Fruit fly (Drosophila melanogaster): ENCODE measurements around the gene Spp.

Gene Spp

dm6 chr2L:497657-498473, 46.6 kb downstream of the Spp start (continued):
- no peak for TF ChIP-seq kni (GFP tag; optimal IDR thresholded peaks at IDR 0.05)
- peak; percentile 57 for TF ChIP-seq cwo (GFP tag; optimal IDR thresholded peaks at IDR 0.05)
- no peak for TF ChIP-seq Mrtf (GFP tag; IDR thresholded peaks at IDR 0.05)
- TF ChIP-seq Hmx (GFP tag; optimal IDR thresholded peaks at IDR 0.05), result no peak
- no peak for TF ChIP-seq nom (GFP tag; optimal IDR thresholded peaks at IDR 0.05)
- TF ChIP-seq B-H2 (GFP tag; optimal IDR thresholded peaks at IDR 0.05), result no peak
- TF ChIP-seq D19B (GFP tag; optimal IDR thresholded peaks at IDR 0.05), result no peak
- TF ChIP-seq dpn (GFP tag; optimal IDR thresholded peaks at IDR 0.05), result peak in 1 of 2 experiments; percentile 9
- no peak for TF ChIP-seq pum (GFP tag; optimal IDR thresholded peaks at IDR 0.05)
- TF ChIP-seq hb (GFP tag; IDR thresholded peaks at IDR 0.05; ENCODE audit: partially characterized antibody), result no peak
- TF ChIP-seq CG17568 (GFP tag; optimal IDR thresholded peaks at IDR 0.05), result no peak
- TF ChIP-seq yki (optimal IDR thresholded peaks at IDR 0.05), result no peak
- no peak for TF ChIP-seq CG12769 (tag; optimal IDR thresholded peaks at IDR 0.05)
- no peak for TF ChIP-seq amos (GFP tag; IDR thresholded peaks at IDR 0.05; ENCODE audit: partially characterized antibody)
- TF ChIP-seq CG17912 (GFP tag; optimal IDR thresholded peaks at IDR 0.05), result no peak
- no peak for TF ChIP-seq pb (GFP tag; optimal IDR thresholded peaks at IDR 0.05)
- no peak for TF ChIP-seq her (GFP tag; optimal IDR thresholded peaks at IDR 0.05)
- TF ChIP-seq CG9876 (GFP tag; optimal IDR thresholded peaks at IDR 0.05), result no peak
- no peak for TF ChIP-seq wdn (GFP tag; IDR thresholded peaks at IDR 0.05)
- no peak for TF ChIP-seq dm (GFP tag; optimal IDR thresholded peaks at IDR 0.05)
- TF ChIP-seq slou (GFP tag; optimal IDR thresholded peaks at IDR 0.05), result no peak
- no peak for TF ChIP-seq CG6854 (GFP tag; optimal IDR thresholded peaks at IDR 0.05)
- no peak for TF ChIP-seq Tbp (GFP tag; optimal IDR thresholded peaks at IDR 0.05)
- no peak for TF ChIP-seq Nf-YB (GFP tag; optimal IDR thresholded peaks at IDR 0.05)
- TF ChIP-seq CG7271 (tag; optimal IDR thresholded peaks at IDR 0.05), result no peak
- TF ChIP-seq dimm (GFP tag; IDR thresholded peaks at IDR 0.05), result no peak
- no peak for TF ChIP-seq CG2116 (GFP tag; optimal IDR thresholded peaks at IDR 0.05)
- no peak for TF ChIP-seq CG32532 (GFP tag; IDR thresholded peaks at IDR 0.05)
- TF ChIP-seq CG31365 (tag; optimal IDR thresholded peaks at IDR 0.05), result no peak
- no peak for TF ChIP-seq prd (optimal IDR thresholded peaks at IDR 0.05)
- 0 out of 3 replicates have a peak, but pooled peaks have one; percentile 16 for TF ChIP-seq prd (GFP tag; IDR thresholded peaks at IDR 0.05)
- no peak for TF ChIP-seq CG14014 (GFP tag; IDR thresholded peaks at IDR 0.05)
- no peak for TF ChIP-seq h (optimal IDR thresholded peaks at IDR 0.05)
- peak; percentile 2 for TF ChIP-seq caup (GFP tag; optimal IDR thresholded peaks at IDR 0.05; ENCODE audit: severe bottlenecking)
- no peak for TF ChIP-seq CG11696 (GFP tag; IDR thresholded peaks at IDR 0.05)
- TF ChIP-seq CG3163 (GFP tag; optimal IDR thresholded peaks at IDR 0.05), result no peak
- 0 out of 2 replicates have a peak, but pooled peaks have one; percentile 36 for TF ChIP-seq CG6689 (GFP tag; IDR thresholded peaks at IDR 0.05)
- TF ChIP-seq CG4424 (GFP tag; optimal IDR thresholded peaks at IDR 0.05), result no peak
- peak; percentile 77 for TF ChIP-seq sens (GFP tag)
- TF ChIP-seq CG14441 (GFP tag; IDR thresholded peaks at IDR 0.05), result no peak
- TF ChIP-seq NC2β (GFP tag; optimal IDR thresholded peaks at IDR 0.05), result no peak
- TF ChIP-seq ase (GFP tag; IDR thresholded peaks at IDR 0.05), result no peak
- no peak for TF ChIP-seq CG32767 (GFP tag; IDR thresholded peaks at IDR 0.05)
- no peak for TF ChIP-seq CG6765 (GFP tag; optimal IDR thresholded peaks at IDR 0.05)
- no peak for TF ChIP-seq az2 (GFP tag; optimal IDR thresholded peaks at IDR 0.05)
- TF ChIP-seq CG12659 (GFP tag; optimal IDR thresholded peaks at IDR 0.05), result no peak
- TF ChIP-seq CG14860 (GFP tag; IDR thresholded peaks at IDR 0.05; ENCODE audit: partially characterized antibody), result no peak
- no peak for TF ChIP-seq NK7.1 (GFP tag; optimal IDR thresholded peaks at IDR 0.05)
- no peak for TF ChIP-seq sc (optimal IDR thresholded peaks at IDR 0.05)
- TF ChIP-seq sc (GFP tag; optimal IDR thresholded peaks at IDR 0.05), result no peak
- TF ChIP-seq CG9727 (GFP tag; optimal IDR thresholded peaks at IDR 0.05), result no peak

Measured in whole organism, embryonic.